Fruit fly (Drosophila melanogaster): ENCODE data around the gene Btk.

- TF ChIP-seq CG8478 (optimal IDR thresholded peaks at IDR 0.05): no peak
- TF ChIP-seq CTCF (optimal IDR thresholded peaks at IDR 0.05): no peak
These were observed 23.2 kb downstream of the Btk start for dm6 chr2L:8277561-8278201.

Measured in S2 (cell line).